Fruit fly (Drosophila melanogaster) whole organism, embryonic: ENCODE data around the gene CG8006.

Experiments
- Bdp1 ChIP-seq: fragments of 200-800 bp; sonication (Bioruptor generic); optimal IDR thresholded peaks from 3 replicates; lab custom pipeline; 2016; ENCODE audit warnings: missing biosample characterization, missing genetic modification characterization
- CG10431 ChIP-seq: fragments of 200-800 bp; sonication (Bioruptor generic); optimal IDR thresholded peaks from 3 replicates; lab custom pipeline; 2018; ENCODE audit warnings: missing biosample characterization, mild to moderate bottlenecking, missing genetic modification characterization
- CG11723 ChIP-seq: fragments of 200-800 bp; sonication (Bioruptor generic); optimal IDR thresholded peaks from 2 replicates; lab custom pipeline; 2017; ENCODE audit warnings: missing biosample characterization, mild to moderate bottlenecking, missing genetic modification characterization
- CG13624 ChIP-seq: fragments of 200-800 bp; sonication (Bioruptor generic); optimal IDR thresholded peaks from 2 replicates; lab custom pipeline; 2016; ENCODE audit warnings: missing biosample characterization, missing genetic modification characterization
- CG15479 ChIP-seq: fragments of 200-800 bp; sonication (Bioruptor generic); optimal IDR thresholded peaks from 3 replicates; lab custom pipeline; 2019; ENCODE audit warnings: missing biosample characterization, mild to moderate bottlenecking, missing genetic modification characterization, moderate library complexity
- CG16813 ChIP-seq: fragments of 200-800 bp; sonication (Bioruptor generic); IDR thresholded peaks from 3 replicates; pipeline ENCODE4 v1.3.6; 2022; ENCODE audit warnings: missing biosample characterization, missing genetic modification characterization; ENCODE audit not compliant: partially characterized antibody
- CG17385 ChIP-seq: fragments of 200-800 bp; sonication (Bioruptor generic); optimal IDR thresholded peaks from 3 replicates; lab custom pipeline; 2018; ENCODE audit warnings: missing biosample characterization, mild to moderate bottlenecking, missing genetic modification characterization
- CG17802 ChIP-seq: fragments of 200-800 bp; sonication (Bioruptor generic); optimal IDR thresholded peaks from 2 replicates; lab custom pipeline; 2018; ENCODE audit warnings: missing biosample characterization, mild to moderate bottlenecking, missing genetic modification characterization, moderate library complexity
- CG2199 ChIP-seq: fragments of 200-800 bp; sonication (Bioruptor generic); IDR thresholded peaks from 3 replicates; pipeline ENCODE4 v1.3.6; 2022; ENCODE audit warnings: missing biosample characterization, missing genetic modification characterization
- CG32772 ChIP-seq: fragments of 200-800 bp; sonication (Bioruptor generic); IDR thresholded peaks from 2 replicates; pipeline ENCODE4 v1.3.6; 2022; ENCODE audit warnings: missing biosample characterization, missing genetic modification characterization
- CG34224 ChIP-seq: fragments of 200-800 bp; sonication (Bioruptor generic); IDR thresholded peaks from 3 replicates; pipeline ENCODE4 v1.3.6; 2022; ENCODE audit warnings: missing biosample characterization, missing genetic modification characterization; ENCODE audit not compliant: partially characterized antibody
- CG42726 ChIP-seq: fragments of 200-800 bp; sonication (Bioruptor generic); IDR thresholded peaks from 2 replicates; pipeline ENCODE4 v1.3.6; 2022; ENCODE audit warnings: missing biosample characterization, missing genetic modification characterization; ENCODE audit not compliant: partially characterized antibody
- CG4730 ChIP-seq: fragments of 200-800 bp; sonication (Bioruptor generic); IDR thresholded peaks from 2 replicates; pipeline ENCODE4 v1.3.6; 2022; ENCODE audit warnings: missing biosample characterization, missing genetic modification characterization
- CG7372 ChIP-seq: fragments of 200-800 bp; sonication (Bioruptor generic); IDR thresholded peaks from 2 replicates; pipeline ENCODE4 v1.3.6; 2022; ENCODE audit warnings: missing biosample characterization, missing genetic modification characterization
- CG8924 ChIP-seq: fragments of 200-800 bp; optimal IDR thresholded peaks from 3 replicates; lab custom pipeline; 2019; ENCODE audit warnings: missing biosample characterization, mild to moderate bottlenecking, missing genetic modification characterization, moderate library complexity
- CG9797 ChIP-seq: fragments of 200-800 bp; sonication (Bioruptor generic); optimal IDR thresholded peaks from 3 replicates; lab custom pipeline; 2018; ENCODE audit warnings: missing biosample characterization, mild to moderate bottlenecking, missing genetic modification characterization
- CG9932 ChIP-seq: fragments of 200-800 bp; sonication (Bioruptor generic); IDR thresholded peaks from 2 replicates; pipeline ENCODE4 v1.3.6; 2022; ENCODE audit warnings: missing biosample characterization, missing genetic modification characterization
- Deaf1 ChIP-seq: fragments of 200-800 bp; optimal IDR thresholded peaks from 3 replicates; lab custom pipeline; 2019; ENCODE audit warnings: missing biosample characterization, mild to moderate bottlenecking, missing genetic modification characterization, moderate library complexity
- Dek ChIP-seq: fragments of 200-800 bp; sonication (Bioruptor generic); optimal IDR thresholded peaks from 3 replicates; lab custom pipeline; 2019; ENCODE audit warnings: missing biosample characterization, mild to moderate bottlenecking, missing genetic modification characterization, moderate library complexity
- E2f1 ChIP-seq: fragments of 200-800 bp; sonication (Bioruptor generic); IDR thresholded peaks from 2 replicates; pipeline ENCODE4 v1.3.6; 2022; ENCODE audit warnings: missing biosample characterization, missing genetic modification characterization
- Ets65A ChIP-seq: fragments of 200-800 bp; sonication (Bioruptor generic); peaks from one replicate; lab custom pipeline; 2016; ENCODE audit warnings: missing biosample characterization, missing genetic modification characterization
- Fer1 ChIP-seq: fragments of 200-800 bp; sonication (Bioruptor generic); optimal IDR thresholded peaks from 2 replicates; lab custom pipeline; 2017; ENCODE audit warnings: missing biosample characterization, mild to moderate bottlenecking, missing genetic modification characterization
- Hey ChIP-seq: fragments of 200-800 bp; sonication (Bioruptor generic); optimal IDR thresholded peaks from 3 replicates; lab custom pipeline; 2018; ENCODE audit warnings: missing biosample characterization, mild to moderate bottlenecking, missing genetic modification characterization
- Lpt ChIP-seq: fragments of >200 bp; optimal IDR thresholded peaks from 2 replicates; lab custom pipeline; 2018; ENCODE audit warnings: missing biosample characterization, missing genetic modification characterization
- Opbp ChIP-seq: fragments of 200-800 bp; sonication (Bioruptor generic); IDR thresholded peaks from 3 replicates; pipeline ENCODE4 v1.3.6; 2022; ENCODE audit warnings: missing biosample characterization, missing genetic modification characterization; ENCODE audit not compliant: partially characterized antibody
- YL-1 ChIP-seq: fragments of 200-800 bp; sonication (Bioruptor generic); optimal IDR thresholded peaks from 3 replicates; lab custom pipeline; 2017; ENCODE audit warnings: missing biosample characterization, mild to moderate bottlenecking, missing genetic modification characterization
- al ChIP-seq: fragments of 200-800 bp; sonication (Bioruptor generic); IDR thresholded peaks from 2 replicates; pipeline ENCODE4 v1.3.6; 2022; ENCODE audit warnings: missing biosample characterization, missing genetic modification characterization
- aop ChIP-seq: fragments of 200-800 bp; sonication (Bioruptor generic); IDR thresholded peaks from 2 replicates; pipeline ENCODE4 v1.3.6; 2022; ENCODE audit warnings: missing biosample characterization, missing genetic modification characterization
- bab2 ChIP-seq: fragments of 200-800 bp; sonication (Bioruptor generic); optimal IDR thresholded peaks from 2 replicates; lab custom pipeline; 2016; ENCODE audit warnings: missing biosample characterization, missing genetic modification characterization
- chinmo ChIP-seq: fragments of 200-800 bp; sonication (Bioruptor generic); IDR thresholded peaks from 4 replicates; pipeline ENCODE4 v1.3.6; 2022; ENCODE audit warnings: missing biosample characterization, missing genetic modification characterization; ENCODE audit not compliant: partially characterized antibody
- chm ChIP-seq: fragments of 200-800 bp; sonication (Bioruptor generic); IDR thresholded peaks from 2 replicates; pipeline ENCODE4 v1.3.6; 2022; ENCODE audit warnings: missing biosample characterization, missing genetic modification characterization
- crp ChIP-seq, 2 experiments: fragments of 200-800 bp; sonication (Bioruptor generic); optimal IDR thresholded peaks; 2 replicates in 1 of 2; 3 replicates in 1 of 2; lab custom pipeline; 2017; ENCODE audit warnings: missing biosample characterization in 2 of 2, missing genetic modification characterization in 2 of 2, mild to moderate bottlenecking in 1 of 2, moderate library complexity in 1 of 2
- dmrt11E ChIP-seq: fragments of 200-800 bp; sonication (Bioruptor generic); optimal IDR thresholded peaks from 3 replicates; lab custom pipeline; 2018; ENCODE audit warnings: missing biosample characterization, mild to moderate bottlenecking, missing genetic modification characterization, moderate library complexity
- exex ChIP-seq: fragments of 200-800 bp; sonication (Bioruptor generic); optimal IDR thresholded peaks from 4 replicates; lab custom pipeline; 2018; ENCODE audit warnings: missing biosample characterization, mild to moderate bottlenecking, missing genetic modification characterization, moderate library complexity
- fru ChIP-seq: fragments of >200 bp; optimal IDR thresholded peaks from 2 replicates; lab custom pipeline; 2017
- gro ChIP-seq: fragments of 200-800 bp; sonication (Bioruptor generic); optimal IDR thresholded peaks from 2 replicates; lab custom pipeline; 2016; ENCODE audit warnings: missing biosample characterization, missing genetic modification characterization
- gsb ChIP-seq: fragments of 200-800 bp; sonication (Bioruptor generic); IDR thresholded peaks from 2 replicates; pipeline ENCODE4 v1.3.6; 2022; ENCODE audit warnings: missing biosample characterization, missing genetic modification characterization
- insv ChIP-seq, 2 experiments: fragments of 200-800 bp; sonication (Bioruptor generic); optimal IDR thresholded peaks; 3 replicates each; lab custom pipeline; 2016 to 2018; ENCODE audit warnings: missing biosample characterization in 2 of 2, missing genetic modification characterization in 2 of 2
- lilli ChIP-seq: fragments of 200-800 bp; sonication (Bioruptor generic); optimal IDR thresholded peaks from 3 replicates; lab custom pipeline; 2016; ENCODE audit warnings: missing biosample characterization, missing genetic modification characterization
- phol ChIP-seq: fragments of 200-800 bp; sonication (Bioruptor generic); optimal IDR thresholded peaks from 3 replicates; lab custom pipeline; 2018; ENCODE audit warnings: missing biosample characterization, mild to moderate bottlenecking, missing genetic modification characterization, moderate library complexity
- pzg ChIP-seq: fragments of 200-800 bp; sonication (Bioruptor generic); optimal IDR thresholded peaks from 3 replicates; lab custom pipeline; 2018; ENCODE audit warnings: missing biosample characterization, mild to moderate bottlenecking, missing genetic modification characterization, moderate library complexity
- sd ChIP-seq: fragments of 200-800 bp; sonication (Bioruptor generic); optimal IDR thresholded peaks from 3 replicates; lab custom pipeline; 2018; ENCODE audit warnings: missing biosample characterization, mild to moderate bottlenecking, missing genetic modification characterization, moderate library complexity
- sens ChIP-seq: fragments of 200-800 bp; sonication (Bioruptor generic); peaks from one replicate; lab custom pipeline; 2016; ENCODE audit warnings: missing biosample characterization, missing genetic modification characterization
- slou ChIP-seq: fragments of 200-800 bp; sonication (Bioruptor generic); optimal IDR thresholded peaks from 3 replicates; lab custom pipeline; 2016; ENCODE audit warnings: missing biosample characterization, missing genetic modification characterization
- sna ChIP-seq: fragments of 200-800 bp; sonication (Bioruptor generic); IDR thresholded peaks from 2 replicates; pipeline ENCODE4 v1.3.6; 2022; ENCODE audit warnings: missing biosample characterization, missing genetic modification characterization; ENCODE audit not compliant: partially characterized antibody
- sr ChIP-seq: fragments of 200-800 bp; sonication (Bioruptor generic); IDR thresholded peaks from 3 replicates; pipeline ENCODE4 v1.3.6; 2022; ENCODE audit warnings: missing biosample characterization, missing genetic modification characterization
- sug ChIP-seq: fragments of 200-800 bp; optimal IDR thresholded peaks from 2 replicates; lab custom pipeline; 2019; ENCODE audit warnings: missing biosample characterization, mild to moderate bottlenecking, missing genetic modification characterization, moderate library complexity
- ttk ChIP-seq: fragments of 200-800 bp; sonication (Bioruptor generic); IDR thresholded peaks from 2 replicates; pipeline ENCODE4 v2.1.2; 2022; ENCODE audit warnings: missing biosample characterization, missing genetic modification characterization
- usp ChIP-seq: fragments of >200 bp; optimal IDR thresholded peaks from 2 replicates; lab custom pipeline; 2017; ENCODE audit warnings: missing biosample characterization, missing genetic modification characterization

Gene CG8006

DNA sequence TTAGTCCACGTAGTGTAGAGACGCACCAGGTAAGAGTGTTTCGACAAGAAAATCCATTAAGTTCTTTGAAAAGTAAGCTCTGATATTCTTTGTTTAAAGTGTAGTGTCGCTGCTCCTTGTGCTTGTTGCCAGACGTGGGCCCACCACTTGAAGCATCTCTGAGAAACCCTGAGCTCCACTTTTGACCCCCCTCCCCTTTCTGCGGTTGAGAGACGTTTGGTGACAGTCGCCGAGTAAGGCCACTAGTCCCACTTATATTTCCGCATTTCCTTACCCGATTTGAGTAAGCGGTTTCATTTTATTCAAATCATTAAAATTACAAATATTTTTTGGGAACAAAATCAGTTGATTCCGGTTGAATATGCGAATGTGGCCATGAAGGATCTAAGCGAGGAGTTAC is at the start of gene CG8006:
CG8006 (plus strand) TSS at position 301 of the 400 bp plus-strand sequence.
- TF ChIP-seq CG15479 (GFP tag; lab: Kevin White, UChicago), result no peak
- TF ChIP-seq usp (GFP tag; lab: Kevin White, UChicago), result no peak
- TF ChIP-seq CG2199, result no peak
- TF ChIP-seq Ets65A (GFP tag; lab: Kevin White, UChicago), result peak; percentile 90
- TF ChIP-seq Fer1 (GFP tag; lab: Kevin White, UChicago), result no peak

- no peak for TF ChIP-seq CG7372 (GFP tag; lab: Robert Waterston, UW)
- no peak for TF ChIP-seq CG15479 (GFP tag; lab: Kevin White, UChicago)
- no peak for TF ChIP-seq phol (tag; lab: Kevin White, UChicago)
- no peak for TF ChIP-seq insv (GFP tag; optimal IDR thresholded peaks at IDR 0.05; lab: Kevin White, UChicago)
- TF ChIP-seq CG9932, result no peak
- TF ChIP-seq CG8924 (tag; lab: Kevin White, UChicago), result no peak
- no peak for TF ChIP-seq Ets65A (GFP tag; lab: Kevin White, UChicago)
- TF ChIP-seq fru (lab: Kevin White, UChicago), result no peak
- no peak for TF ChIP-seq gsb (GFP tag; lab: Robert Waterston, UW)
- TF ChIP-seq sug, result no peak
- TF ChIP-seq sens (GFP tag; lab: Kevin White, UChicago), result peak; percentile 21
- TF ChIP-seq Lpt (GFP tag; lab: Kevin White, UChicago), result no peak
- TF ChIP-seq Bdp1 (GFP tag; lab: Kevin White, UChicago), result no peak
- TF ChIP-seq Deaf1 (tag; lab: Kevin White, UChicago), result peak; percentile 67
- no peak for TF ChIP-seq Dek
- no peak for TF ChIP-seq sd (tag; lab: Kevin White, UChicago)
- no peak for TF ChIP-seq chm (GFP tag; lab: Robert Waterston, UW)
- TF ChIP-seq gro (GFP tag; lab: Kevin White, UChicago), result no peak
- TF ChIP-seq ttk (GFP tag; lab: Robert Waterston, UW), result no peak
- 0 out of 4 replicates have a peak, but pooled peaks have one; percentile 50 for TF ChIP-seq chinmo (GFP tag; lab: Robert Waterston, UW)
- no peak for TF ChIP-seq CG11723 (GFP tag; lab: Kevin White, UChicago)
- TF ChIP-seq slou, result no peak
- no peak for TF ChIP-seq CG9797 (GFP tag; lab: Kevin White, UChicago)
- no peak for TF ChIP-seq CG2199
- no peak for TF ChIP-seq CG10431
- TF ChIP-seq Opbp (GFP tag; lab: Robert Waterston, UW), result no peak
- TF ChIP-seq, all 482 proteins: peak for 3
Measured at dm6 chr3L:8165436-8165835, 46.3 kb upstream of the CG8006 start, which contains the start of gene CG13675. Gene CG13675, minus strand, starts transcription at chr3L:8165518.

- TF ChIP-seq CG4730 (GFP tag; lab: Robert Waterston, UW), result no peak
- no peak for TF ChIP-seq CG13624
- no peak for TF ChIP-seq CG17385 (GFP tag; lab: Kevin White, UChicago)
- no peak for TF ChIP-seq dmrt11E (tag; lab: Kevin White, UChicago)
- no peak for TF ChIP-seq lilli (GFP tag; lab: Kevin White, UChicago)
- TF ChIP-seq E2f1 (GFP tag; lab: Robert Waterston, UW), result peak; percentile 90
- TF ChIP-seq Hey, result no peak
- peak; percentile 77 for TF ChIP-seq sens (GFP tag; lab: Kevin White, UChicago)
- no peak for TF ChIP-seq aop (GFP tag; lab: Robert Waterston, UW)
- no peak for TF ChIP-seq sna
- peak; percentile 44; the same call in 2 of the 3 replicates for TF ChIP-seq CG34224 (GFP tag; lab: Robert Waterston, UW)
- TF ChIP-seq CG16813, result peak; percentile 58
- peak; percentile 81 for TF ChIP-seq pzg (GFP tag; lab: Kevin White, UChicago)
- TF ChIP-seq bab2 (GFP tag; lab: Kevin White, UChicago), result no peak
- peak; percentile 19 to 80 for TF ChIP-seq crp (GFP tag; optimal IDR thresholded peaks at IDR 0.05; lab: Kevin White, UChicago)
- no peak for TF ChIP-seq CG17802 (tag; lab: Kevin White, UChicago)
- no peak for TF ChIP-seq exex (tag; lab: Kevin White, UChicago)
- TF ChIP-seq YL-1 (GFP tag; lab: Kevin White, UChicago), result peak; percentile 40
- TF ChIP-seq al (GFP tag; lab: Robert Waterston, UW), result no peak
- TF ChIP-seq CG32772 (GFP tag; lab: Robert Waterston, UW), result no peak
- TF ChIP-seq sr (GFP tag; lab: Robert Waterston, UW), result no peak
- TF ChIP-seq CG42726 (GFP tag; lab: Robert Waterston, UW), result peak; percentile 52; the same call in 1 of the 2 replicates
- TF ChIP-seq ttk (GFP tag; lab: Robert Waterston, UW), result no peak
Measured at dm6 chr3L:8175818-8176217, 35.9 kb upstream of the CG8006 start, which contains the start of gene RecQ4. Gene RecQ4, minus strand, starts transcription at chr3L:8175978.
